Worm (Caenorhabditis elegans) whole organism, L1 larva: ENCODE results near the gene R10E8.2.

Experiments used
- ces-1 ChIP-seq: fragments of 150-350 bp; optimal IDR thresholded peaks from 2 replicates; lab custom pipeline; 2014; ENCODE audit warnings: missing biosample characterization, missing genetic modification reagents, missing genetic modification characterization
- fkh-10 ChIP-seq: sonication (generic microtip); optimal IDR thresholded peaks from 2 replicates; lab custom pipeline; 2017; ENCODE audit warnings: missing biosample characterization, missing genetic modification reagents, missing genetic modification characterization
- tbx-2 ChIP-seq: sonication (generic microtip); optimal IDR thresholded peaks from 2 replicates; lab custom pipeline; 2016; ENCODE audit warnings: missing genetic modification characterization, missing compliant biosample characterization
- unc-98 ChIP-seq: fragments of 200-800 bp; sonication (Bioruptor generic); IDR thresholded peaks from 2 replicates; pipeline ENCODE4 v1.3.6; 2022; ENCODE audit warnings: missing genetic modification characterization, missing compliant biosample characterization

- TF ChIP-seq ces-1 (no peak), fkh-10 (GFP tag; lab: Kevin White, UChicago) (no peak), tbx-2 (tag; lab: Kevin White, UChicago) (no peak), unc-98 (GFP tag; lab: Robert Waterston, UW) (no peak)
Measured at ce11 chrV:18212848-18213247, 40.7 kb upstream of the R10E8.2 start.
